Fruit fly (Drosophila melanogaster) whole organism, embryonic: Measurements from ENCODE around the gene CG42866.

Source experiments
- CG17328 ChIP-seq: fragments of 200-800 bp; sonication (Bioruptor generic); IDR thresholded peaks from 2 replicates; pipeline ENCODE4 v1.3.6; 2022; ENCODE audit warnings: missing biosample characterization, missing genetic modification characterization
- CG2202 ChIP-seq: fragments of 200-800 bp; sonication (Bioruptor generic); optimal IDR thresholded peaks from 2 replicates; lab custom pipeline; 2018; ENCODE audit warnings: missing biosample characterization, mild to moderate bottlenecking, missing genetic modification characterization
- CG33213 ChIP-seq: fragments of 200-800 bp; sonication (Bioruptor generic); optimal IDR thresholded peaks from 3 replicates; lab custom pipeline; 2016; ENCODE audit warnings: missing biosample characterization, missing genetic modification characterization
- CG7839 ChIP-seq: fragments of 200-800 bp; sonication (Bioruptor generic); optimal IDR thresholded peaks from 3 replicates; lab custom pipeline; 2018; ENCODE audit warnings: missing biosample characterization, mild to moderate bottlenecking, missing genetic modification characterization, moderate library complexity
- CG9437 ChIP-seq: fragments of 200-800 bp; sonication (Bioruptor generic); optimal IDR thresholded peaks from 2 replicates; lab custom pipeline; 2018; ENCODE audit warnings: missing biosample characterization, mild to moderate bottlenecking, missing genetic modification characterization
- Dref ChIP-seq: fragments of 200-800 bp; sonication (Bioruptor generic); IDR thresholded peaks from 2 replicates; pipeline ENCODE4 v1.3.6; 2022; ENCODE audit warnings: missing biosample characterization, missing genetic modification characterization
- Gsc ChIP-seq: fragments of 200-800 bp; sonication (Bioruptor generic); IDR thresholded peaks from 2 replicates; pipeline ENCODE4 v1.3.6; 2022; ENCODE audit warnings: missing biosample characterization, missing genetic modification characterization
- Kr ChIP-seq: fragments of 200-800 bp; sonication (Bioruptor generic); optimal IDR thresholded peaks from 2 replicates; lab custom pipeline; 2017; ENCODE audit warnings: missing biosample characterization, mild to moderate bottlenecking, missing genetic modification characterization
- br ChIP-seq: fragments of >200 bp; optimal IDR thresholded peaks from 2 replicates; lab custom pipeline; 2017
- cas ChIP-seq: fragments of 200-800 bp; sonication (Bioruptor generic); IDR thresholded peaks from 2 replicates; pipeline ENCODE4 v1.3.6; 2022; ENCODE audit warnings: missing biosample characterization, missing genetic modification characterization
- crc ChIP-seq: fragments of 200-800 bp; sonication (Bioruptor generic); optimal IDR thresholded peaks from 2 replicates; lab custom pipeline; 2016; ENCODE audit warnings: missing biosample characterization, missing genetic modification characterization
- dpn ChIP-seq, 2 experiments: fragments of 200-800 bp; sonication (Bioruptor generic); optimal IDR thresholded peaks; 3 replicates each; lab custom pipeline; 2016; ENCODE audit warnings: missing biosample characterization in 2 of 2, missing genetic modification characterization in 2 of 2
- odd ChIP-seq: fragments of 200-800 bp; sonication (Bioruptor generic); optimal IDR thresholded peaks from 2 replicates; lab custom pipeline; 2017; ENCODE audit warnings: missing biosample characterization, mild to moderate bottlenecking, missing genetic modification characterization
- sim ChIP-seq: fragments of 200-800 bp; sonication (Bioruptor generic); IDR thresholded peaks from 2 replicates; pipeline ENCODE4 v1.3.6; 2022; ENCODE audit warnings: missing biosample characterization, missing genetic modification characterization

Gene CG42866

DNA sequence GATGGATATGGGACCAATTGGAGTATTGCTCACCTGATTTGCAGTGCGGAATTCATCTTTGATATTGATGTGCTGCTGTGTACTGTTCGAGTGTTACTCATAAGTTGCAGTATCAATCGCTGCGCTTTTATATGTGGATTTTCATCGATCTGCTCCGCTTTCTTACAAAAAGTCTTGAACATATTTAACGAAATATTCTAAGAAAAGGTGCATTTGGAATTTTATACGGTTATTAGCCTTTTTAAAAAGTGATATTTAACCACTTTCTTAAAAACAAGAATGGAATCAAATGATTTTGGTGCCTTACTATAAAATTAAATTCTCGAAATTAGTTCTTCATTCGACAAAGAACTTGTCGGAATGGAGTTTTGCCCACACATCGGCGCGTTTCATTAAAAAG lies 48.1 kb downstream of the CG42866 start, which contains the start of gene TotE:
TSS of gene TotE (minus strand) at position 101 of the 400 bp plus-strand sequence.
- TF ChIP-seq Gsc (GFP tag; lab: Robert Waterston, UW), result no peak
- TF ChIP-seq Dref (GFP tag; lab: Robert Waterston, UW), result no peak
- no peak for TF ChIP-seq sim (GFP tag; lab: Robert Waterston, UW)
- no peak for TF ChIP-seq dpn (GFP tag; optimal IDR thresholded peaks at IDR 0.05; lab: Kevin White, UChicago)
- no peak for TF ChIP-seq Kr (GFP tag; lab: Kevin White, UChicago)
- no peak for TF ChIP-seq odd (GFP tag; lab: Kevin White, UChicago)
- TF ChIP-seq CG33213 (GFP tag; lab: Kevin White, UChicago), result no peak

DNA sequence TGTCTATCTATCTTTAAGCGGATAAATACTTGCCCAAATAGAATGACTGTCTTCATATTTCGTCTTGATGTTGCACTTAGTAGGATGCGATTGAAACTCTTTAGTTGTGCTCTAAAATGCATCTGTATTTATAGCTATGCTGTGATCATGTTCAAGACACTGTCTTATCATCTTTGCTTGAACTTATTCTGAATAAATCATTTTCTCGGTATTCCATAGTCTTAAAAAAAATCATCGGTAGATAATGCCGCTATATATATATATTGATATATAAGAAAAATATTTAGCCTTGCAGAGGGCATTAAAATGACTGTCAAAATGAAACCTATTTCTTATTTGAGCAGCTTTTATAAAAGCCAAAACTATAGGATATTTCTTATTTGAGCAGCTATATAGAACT lies 49.2 kb downstream of the CG42866 start, which contains the start of gene TotF:
TSS of gene TotF (minus strand) at position 101 of the 400 bp plus-strand sequence.
- TF ChIP-seq CG7839 (no peak), CG17328 (GFP tag; lab: Robert Waterston, UW) (no peak), crc (GFP tag; lab: Kevin White, UChicago) (no peak), br (lab: Kevin White, UChicago) (no peak), cas (no peak), CG9437 (GFP tag; lab: Kevin White, UChicago) (no peak), CG2202 (tag; lab: Kevin White, UChicago) (no peak)
- TF ChIP-seq, all 482 proteins: peak for 0
